Worm (Caenorhabditis elegans) whole organism, mixed stage, embryonic: ENCODE results near the gene Y69A2AR.51.

Source experiments
- M03D4.4 ChIP-seq: sonication (generic microtip); optimal IDR thresholded peaks from 2 replicates; lab custom pipeline; 2017; ENCODE audit warnings: mild to moderate bottlenecking, missing genetic modification characterization, missing compliant biosample characterization
- blmp-1 ChIP-seq: fragments of 150-350 bp; optimal IDR thresholded peaks from 2 replicates; lab custom pipeline; 2014; ENCODE audit warnings: missing biosample characterization, missing genetic modification characterization
- ceh-39 ChIP-seq: fragments of 150-350 bp; optimal IDR thresholded peaks from 2 replicates; lab custom pipeline; 2014; ENCODE audit warnings: missing biosample characterization, missing genetic modification characterization
- ceh-43 ChIP-seq: fragments of 200-800 bp; sonication (Bioruptor generic); optimal IDR thresholded peaks from 2 replicates; lab custom pipeline; 2018; ENCODE audit warnings: mild to moderate bottlenecking, missing genetic modification characterization, moderate library complexity, missing compliant biosample characterization
- ceh-83 ChIP-seq: fragments of 200-800 bp; sonication (Bioruptor generic); optimal IDR thresholded peaks from 2 replicates; lab custom pipeline; 2018; ENCODE audit warnings: mild to moderate bottlenecking, missing genetic modification characterization, missing compliant biosample characterization
- ces-1 ChIP-seq: fragments of 150-350 bp; optimal IDR thresholded peaks from 2 replicates; lab custom pipeline; 2014; ENCODE audit warnings: missing biosample characterization, missing genetic modification reagents, missing genetic modification characterization
- drap-1 ChIP-seq: fragments of 200-800 bp; sonication (Bioruptor generic); optimal IDR thresholded peaks from 3 replicates; lab custom pipeline; 2018; ENCODE audit warnings: mild to moderate bottlenecking, missing genetic modification characterization, missing compliant biosample characterization
- elt-1 ChIP-seq: sonication (generic microtip); optimal IDR thresholded peaks from 2 replicates; lab custom pipeline; 2017; ENCODE audit warnings: missing genetic modification characterization, mild to moderate bottlenecking, missing compliant biosample characterization, antibody characterized with exemption, moderate library complexity, borderline replicate concordance; ENCODE audit not compliant: insufficient read depth
- elt-3 ChIP-seq: fragments of 150-350 bp; optimal IDR thresholded peaks from 2 replicates; lab custom pipeline; 2014; ENCODE audit warnings: missing biosample characterization, missing genetic modification characterization
- flh-1 ChIP-seq: fragments of 200-800 bp; sonication (Bioruptor generic); optimal IDR thresholded peaks from 2 replicates; lab custom pipeline; 2018; ENCODE audit warnings: mild to moderate bottlenecking, missing genetic modification characterization, moderate library complexity, missing compliant biosample characterization
- ham-2 ChIP-seq: fragments of 200-800 bp; sonication (Bioruptor generic); optimal IDR thresholded peaks from 2 replicates; lab custom pipeline; 2018; ENCODE audit warnings: mild to moderate bottlenecking, missing genetic modification characterization, missing compliant biosample characterization
- hlh-1 ChIP-seq: fragments of 150-350 bp; optimal IDR thresholded peaks from 2 replicates; lab custom pipeline; 2014; ENCODE audit warnings: missing biosample characterization, missing genetic modification reagents, missing genetic modification characterization
- lin-13 ChIP-seq: fragments of 150-350 bp; optimal IDR thresholded peaks from 2 replicates; lab custom pipeline; 2014; ENCODE audit warnings: missing biosample characterization, missing genetic modification characterization
- lin-32 ChIP-seq: fragments of 200-800 bp; sonication (Bioruptor generic); optimal IDR thresholded peaks from 2 replicates; lab custom pipeline; 2018; ENCODE audit warnings: mild to moderate bottlenecking, missing genetic modification characterization, missing compliant biosample characterization
- lsy-2 ChIP-seq: fragments of 150-350 bp; optimal IDR thresholded peaks from 2 replicates; lab custom pipeline; 2014; ENCODE audit warnings: missing biosample characterization, missing genetic modification characterization
- mab-5 ChIP-seq: fragments of 150-350 bp; optimal IDR thresholded peaks from 2 replicates; lab custom pipeline; 2014; ENCODE audit warnings: missing biosample characterization, missing genetic modification characterization
- mep-1 ChIP-seq: fragments of 150-350 bp; optimal IDR thresholded peaks from 2 replicates; lab custom pipeline; 2017; ENCODE audit warnings: missing biosample characterization, missing genetic modification reagents, missing genetic modification characterization, inconsistent platforms
- nhr-12 ChIP-seq: fragments of 150-350 bp; optimal IDR thresholded peaks from 2 replicates; lab custom pipeline; 2014; ENCODE audit warnings: missing biosample characterization, missing genetic modification characterization
- nhr-2 ChIP-seq: fragments of 150-350 bp; optimal IDR thresholded peaks from 2 replicates; lab custom pipeline; 2014; ENCODE audit warnings: missing biosample characterization, missing genetic modification characterization
- nhr-237 ChIP-seq: fragments of 150-350 bp; optimal IDR thresholded peaks from 2 replicates; lab custom pipeline; 2014; ENCODE audit warnings: missing biosample characterization, missing genetic modification characterization
- nhr-28 ChIP-seq: fragments of 150-350 bp; optimal IDR thresholded peaks from 2 replicates; lab custom pipeline; 2014; ENCODE audit warnings: missing biosample characterization, missing genetic modification characterization
- pha-4 ChIP-seq: fragments of 150-350 bp; optimal IDR thresholded peaks from 2 replicates; lab custom pipeline; 2018; ENCODE audit warnings: missing biosample characterization, missing genetic modification reagents, missing genetic modification characterization
- sem-2 ChIP-seq: fragments of 200-800 bp; sonication (Bioruptor generic); optimal IDR thresholded peaks from 2 replicates; lab custom pipeline; 2018; ENCODE audit warnings: mild to moderate bottlenecking, missing genetic modification characterization, missing compliant biosample characterization
- sptf-1 ChIP-seq: sonication (generic microtip); optimal IDR thresholded peaks from 2 replicates; lab custom pipeline; 2017; ENCODE audit warnings: mild to moderate bottlenecking, missing genetic modification characterization, moderate library complexity, missing compliant biosample characterization
- tbx-8 ChIP-seq: fragments of 200-800 bp; sonication (Bioruptor generic); optimal IDR thresholded peaks from 2 replicates; lab custom pipeline; 2018; ENCODE audit warnings: mild to moderate bottlenecking, missing genetic modification characterization, moderate library complexity, missing compliant biosample characterization
- unc-120 ChIP-seq: sonication (generic microtip); optimal IDR thresholded peaks from 2 replicates; lab custom pipeline; 2017; ENCODE audit warnings: missing genetic modification characterization, missing compliant biosample characterization; ENCODE audit not compliant: poor library complexity, severe bottlenecking
- unc-39 ChIP-seq: fragments of 150-350 bp; optimal IDR thresholded peaks from 2 replicates; lab custom pipeline; 2014; ENCODE audit warnings: missing biosample characterization, missing genetic modification characterization
- unc-62 ChIP-seq: fragments of 150-350 bp; optimal IDR thresholded peaks from 2 replicates; lab custom pipeline; 2014; ENCODE audit warnings: missing biosample characterization, missing genetic modification reagents, missing genetic modification characterization
- zip-8 ChIP-seq: fragments of 150-350 bp; optimal IDR thresholded peaks from 2 replicates; lab custom pipeline; 2014; ENCODE audit warnings: missing biosample characterization, missing genetic modification characterization
- ztf-11 ChIP-seq: fragments of 150-350 bp; optimal IDR thresholded peaks from 2 replicates; lab custom pipeline; 2014; ENCODE audit warnings: missing biosample characterization, missing genetic modification characterization

Y69A2AR.51 gene

ce11 chrIV:2600841-2601240, 28.6 kb downstream of the Y69A2AR.51 start, which contains the start of gene epg-9:
TSS of gene epg-9 (plus strand) at chrIV:2601141.
- TF ChIP-seq sptf-1 (tag; lab: Kevin White, UChicago) (no peak), unc-39 (tag; lab: Kevin White, UChicago) (no peak), mep-1 (tag; lab: Kevin White, UChicago) (no peak), ceh-39 (no peak), M03D4.4 (tag; lab: Kevin White, UChicago) (no peak)

- TF ChIP-seq unc-62 (GFP tag; lab: Kevin White, UChicago) (peak; percentile 65), lin-13 (tag; lab: Kevin White, UChicago) (peak; percentile 62), ceh-43 (no peak), ham-2 (GFP tag; lab: Kevin White, UChicago) (no peak), nhr-2 (peak; percentile 26), mab-5 (tag; lab: Kevin White, UChicago) (no peak), unc-39 (tag; lab: Kevin White, UChicago) (no peak), unc-120 (peak; percentile 55), drap-1 (GFP tag; lab: Kevin White, UChicago) (no peak), ceh-83 (peak; percentile 16), ztf-11 (tag; lab: Kevin White, UChicago) (peak; percentile 33), tbx-8 (GFP tag; lab: Kevin White, UChicago) (no peak), sem-2 (GFP tag; lab: Kevin White, UChicago) (no peak), M03D4.4 (tag; lab: Kevin White, UChicago) (peak; percentile 29), nhr-237 (tag; lab: Kevin White, UChicago) (peak; percentile 78), ces-1 (GFP tag; lab: Kevin White, UChicago) (peak; percentile 49), flh-1 (GFP tag; lab: Kevin White, UChicago) (no peak), elt-3 (tag; lab: Kevin White, UChicago) (peak; percentile 49), hlh-1 (peak; percentile 46), lsy-2 (tag; lab: Kevin White, UChicago) (peak; percentile 59), pha-4 (peak; percentile 94), elt-1 (no peak), ceh-39 (peak; percentile 70), mep-1 (tag; lab: Kevin White, UChicago) (peak; percentile 74)
Observed at ce11 chrIV:2601988-2602861, 30.0 kb downstream of the Y69A2AR.51 start.

DNA sequence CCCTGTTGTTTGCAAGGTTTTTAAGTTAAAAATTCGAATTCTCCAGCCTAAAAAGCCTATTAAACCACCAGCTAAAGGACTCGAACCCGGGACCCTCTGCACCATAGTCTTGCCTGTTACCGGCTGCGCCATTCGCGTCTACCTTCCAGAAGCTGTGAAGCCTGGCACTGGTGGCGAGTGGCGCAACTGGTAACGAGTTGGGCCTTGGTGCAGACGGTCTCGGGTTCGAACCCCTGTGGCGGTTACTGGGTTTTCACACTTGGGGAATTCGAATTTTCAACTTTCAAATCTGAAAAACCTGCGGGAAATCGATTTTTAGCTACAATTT, 30.6 kb downstream of the Y69A2AR.51 start:
- no peak for TF ChIP-seq nhr-12
- no peak for TF ChIP-seq elt-3 (tag; lab: Kevin White, UChicago)
- no peak for TF ChIP-seq flh-1 (GFP tag; lab: Kevin White, UChicago)
- no peak for TF ChIP-seq nhr-237 (tag; lab: Kevin White, UChicago)
- no peak for TF ChIP-seq mep-1 (tag; lab: Kevin White, UChicago)
- TF ChIP-seq blmp-1 (tag; lab: Kevin White, UChicago), result no peak

- TF ChIP-seq sem-2 (GFP tag; lab: Kevin White, UChicago), result no peak
- no peak for TF ChIP-seq unc-39 (tag; lab: Kevin White, UChicago)
- TF ChIP-seq lin-13 (tag; lab: Kevin White, UChicago), result no peak
- no peak for TF ChIP-seq elt-1
- TF ChIP-seq drap-1 (GFP tag; lab: Kevin White, UChicago), result no peak
- TF ChIP-seq nhr-2, result no peak
- no peak for TF ChIP-seq mep-1 (tag; lab: Kevin White, UChicago)
- no peak for TF ChIP-seq blmp-1 (tag; lab: Kevin White, UChicago)
- no peak for TF ChIP-seq ceh-43
- TF ChIP-seq nhr-237 (tag; lab: Kevin White, UChicago), result no peak
- TF ChIP-seq nhr-28, result no peak
- no peak for TF ChIP-seq unc-62 (GFP tag; lab: Kevin White, UChicago)
- TF ChIP-seq ceh-39, result no peak
- TF ChIP-seq ces-1 (GFP tag; lab: Kevin White, UChicago), result no peak
- peak; percentile 82 for TF ChIP-seq unc-120
- TF ChIP-seq hlh-1, result peak; percentile 88
- no peak for TF ChIP-seq lin-32 (GFP tag; lab: Kevin White, UChicago)
Observed at ce11 chrIV:2603556-2604021, 31.4 kb downstream of the Y69A2AR.51 start.

DNA sequence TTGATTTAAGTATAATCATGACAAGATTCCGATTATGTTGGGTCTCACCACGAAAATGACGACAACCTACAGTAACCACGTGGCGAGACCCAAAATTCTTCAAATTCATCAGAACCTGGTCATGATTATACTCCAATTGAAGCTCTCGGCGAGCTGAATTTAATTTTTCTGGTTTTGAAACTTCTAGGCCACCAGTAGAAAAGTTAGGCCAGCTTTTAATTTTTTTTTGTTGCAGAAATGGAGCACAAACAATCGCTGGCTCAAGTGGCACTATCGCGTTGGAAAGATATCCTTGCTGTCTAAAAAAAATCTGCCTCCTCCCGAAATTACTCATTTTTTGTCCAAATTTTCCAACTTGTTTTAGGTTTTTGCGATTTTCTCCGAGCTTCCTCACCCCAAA, 34.4 kb downstream of the Y69A2AR.51 start:
- no peak for TF ChIP-seq unc-39 (tag; lab: Kevin White, UChicago)
- no peak for TF ChIP-seq sem-2 (GFP tag; lab: Kevin White, UChicago)
- TF ChIP-seq zip-8 (tag; lab: Kevin White, UChicago), result no peak
- no peak for TF ChIP-seq ceh-83
- no peak for TF ChIP-seq mab-5 (tag; lab: Kevin White, UChicago)
- no peak for TF ChIP-seq lin-13 (tag; lab: Kevin White, UChicago)
- no peak for TF ChIP-seq ceh-43
- TF ChIP-seq mep-1 (tag; lab: Kevin White, UChicago), result no peak
- no peak for TF ChIP-seq drap-1 (GFP tag; lab: Kevin White, UChicago)
- TF ChIP-seq sptf-1 (tag; lab: Kevin White, UChicago), result no peak
- TF ChIP-seq ces-1 (GFP tag; lab: Kevin White, UChicago), result no peak
- no peak for TF ChIP-seq lin-32 (GFP tag; lab: Kevin White, UChicago)
- no peak for TF ChIP-seq nhr-2
